Worm (Caenorhabditis elegans) whole organism, late embryonic: ENCODE data around the gene natc-1.

ENCODE experiments used
- ceh-22 ChIP-seq: sonication (generic microtip); optimal IDR thresholded peaks from 2 replicates; lab custom pipeline; 2017; ENCODE audit warnings: missing biosample characterization, missing genetic modification characterization
- ceh-31 ChIP-seq: sonication (generic microtip); optimal IDR thresholded peaks from 2 replicates; lab custom pipeline; 2016; ENCODE audit warnings: missing genetic modification characterization, missing compliant biosample characterization
- dmd-4 ChIP-seq: sonication (generic microtip); optimal IDR thresholded peaks from 2 replicates; lab custom pipeline; 2016; ENCODE audit warnings: borderline replicate concordance, missing genetic modification characterization, missing compliant biosample characterization
- fkh-10 ChIP-seq: fragments of 150-350 bp; optimal IDR thresholded peaks from 2 replicates; lab custom pipeline; 2014; ENCODE audit warnings: missing biosample characterization, missing genetic modification reagents, missing genetic modification characterization
- nfya-1 ChIP-seq: sonication (generic microtip); optimal IDR thresholded peaks from 2 replicates; lab custom pipeline; 2017; ENCODE audit warnings: missing genetic modification characterization, mild to moderate bottlenecking, missing compliant biosample characterization, antibody characterized with exemption, moderate library complexity
- pha-2 ChIP-seq: sonication (generic microtip); optimal IDR thresholded peaks from 2 replicates; lab custom pipeline; 2017; ENCODE audit warnings: mild to moderate bottlenecking, missing genetic modification characterization, missing compliant biosample characterization
- syd-9 ChIP-seq: sonication (generic microtip); optimal IDR thresholded peaks from 2 replicates; lab custom pipeline; 2016; ENCODE audit warnings: mild to moderate bottlenecking, missing genetic modification characterization, moderate library complexity, missing compliant biosample characterization
- tbx-7 ChIP-seq: sonication (generic microtip); optimal IDR thresholded peaks from 2 replicates; lab custom pipeline; 2016; ENCODE audit warnings: missing genotype, missing genetic modification characterization, missing compliant biosample characterization
- ttx-3 ChIP-seq: sonication (generic microtip); optimal IDR thresholded peaks from 2 replicates; lab custom pipeline; 2016; ENCODE audit warnings: missing genetic modification reagents, missing genetic modification characterization, missing compliant biosample characterization

- TF ChIP-seq tbx-7 (tag; lab: Kevin White, UChicago) (no peak), ttx-3 (tag; lab: Kevin White, UChicago) (no peak), nfya-1 (tag; lab: Kevin White, UChicago) (no peak), syd-9 (tag; lab: Kevin White, UChicago) (no peak), ceh-31 (tag; lab: Kevin White, UChicago) (no peak), ceh-22 (tag; lab: Kevin White, UChicago) (no peak), fkh-10 (GFP tag; lab: Kevin White, UChicago) (no peak), dmd-4 (no peak), pha-2 (tag; lab: Kevin White, UChicago) (no peak)
Observed at ce11 chrV:8495106-8495505, 32.9 kb downstream of the natc-1 start.
